Fruit fly (Drosophila melanogaster) whole organism, pupa: ENCODE data around the gene Rai1.

Experiments
- CG10348 ChIP-seq: fragments of 200-800 bp; sonication (Bioruptor generic); IDR thresholded peaks from 2 replicates; pipeline ENCODE4 v1.3.6; 2022; ENCODE audit warnings: missing biosample characterization, missing genetic modification characterization
- CG12605 ChIP-seq: fragments of 200-800 bp; sonication (Bioruptor generic); IDR thresholded peaks from 2 replicates; pipeline ENCODE4 v1.3.6; 2022; ENCODE audit warnings: missing biosample characterization, missing genetic modification characterization
- CG13204 ChIP-seq: fragments of 200-800 bp; sonication (Bioruptor generic); optimal IDR thresholded peaks from 2 replicates; lab custom pipeline; 2018; ENCODE audit warnings: missing biosample characterization, mild to moderate bottlenecking, missing genetic modification characterization, moderate library complexity
- CG14655 ChIP-seq: fragments of 200-800 bp; sonication (Bioruptor generic); optimal IDR thresholded peaks from 3 replicates; lab custom pipeline; 2017; ENCODE audit warnings: mild to moderate bottlenecking, missing biosample characterization, missing genetic modification reagents, missing genetic modification characterization
- CG15710 ChIP-seq: fragments of 200-800 bp; sonication (Bioruptor generic); optimal IDR thresholded peaks from 2 replicates; lab custom pipeline; 2018; ENCODE audit warnings: missing biosample characterization, mild to moderate bottlenecking, missing genetic modification characterization, moderate library complexity
- CG17806 ChIP-seq: fragments of 200-800 bp; sonication (Bioruptor generic); optimal IDR thresholded peaks from 2 replicates; lab custom pipeline; 2018; ENCODE audit warnings: missing biosample characterization, mild to moderate bottlenecking, missing genetic modification characterization, moderate library complexity
- CG32121 ChIP-seq: fragments of 200-800 bp; sonication (Bioruptor generic); IDR thresholded peaks from 2 replicates; pipeline ENCODE4 v1.3.6; 2022; ENCODE audit warnings: missing biosample characterization, missing genetic modification characterization
- CG34367 ChIP-seq: fragments of 200-800 bp; sonication (Bioruptor generic); optimal IDR thresholded peaks from 2 replicates; lab custom pipeline; 2018; ENCODE audit warnings: missing biosample characterization, mild to moderate bottlenecking, missing genetic modification characterization
- CG4496 ChIP-seq: fragments of 200-800 bp; sonication (Bioruptor generic); IDR thresholded peaks from 3 replicates; pipeline ENCODE4 v1.3.6; 2022; ENCODE audit warnings: missing biosample characterization, missing genetic modification characterization
- CG8159 ChIP-seq: fragments of 200-800 bp; sonication (Bioruptor generic); optimal IDR thresholded peaks from 3 replicates; lab custom pipeline; 2018; ENCODE audit warnings: missing biosample characterization, mild to moderate bottlenecking, missing genetic modification characterization, moderate library complexity
- CG8301 ChIP-seq: fragments of 200-800 bp; sonication (Bioruptor generic); optimal IDR thresholded peaks from 2 replicates; lab custom pipeline; 2018; ENCODE audit warnings: missing biosample characterization, mild to moderate bottlenecking, missing genetic modification characterization
- CG9948 ChIP-seq: fragments of 200-800 bp; sonication (Bioruptor generic); optimal IDR thresholded peaks from 2 replicates; lab custom pipeline; 2018; ENCODE audit warnings: missing biosample characterization, mild to moderate bottlenecking, missing genetic modification characterization, moderate library complexity
- D1 ChIP-seq: fragments of 200-800 bp; sonication (Bioruptor generic); optimal IDR thresholded peaks from 2 replicates; lab custom pipeline; 2018; ENCODE audit warnings: missing biosample characterization, mild to moderate bottlenecking, missing genetic modification characterization, moderate library complexity
- EcR ChIP-seq: fragments of 200-800 bp; sonication (Bioruptor generic); optimal IDR thresholded peaks from 3 replicates; lab custom pipeline; 2019; ENCODE audit warnings: missing biosample characterization, missing genetic modification characterization, mild to moderate bottlenecking, moderate library complexity, missing genetic modification reagents
- Ets98B ChIP-seq: fragments of 200-800 bp; sonication (Bioruptor generic); IDR thresholded peaks from 2 replicates; pipeline ENCODE4 v1.3.6; 2022; ENCODE audit warnings: missing biosample characterization, missing genetic modification characterization
- Pif1A ChIP-seq: fragments of 200-800 bp; sonication (Bioruptor generic); optimal IDR thresholded peaks from 3 replicates; lab custom pipeline; 2016; ENCODE audit warnings: missing biosample characterization, missing genetic modification characterization
- Pif1B ChIP-seq: fragments of 200-800 bp; sonication (Bioruptor generic); optimal IDR thresholded peaks from 3 replicates; lab custom pipeline; 2016; ENCODE audit warnings: missing biosample characterization, missing genetic modification characterization
- Snoo ChIP-seq: fragments of 200-800 bp; sonication (Bioruptor generic); optimal IDR thresholded peaks from 3 replicates; lab custom pipeline; 2017; ENCODE audit warnings: missing biosample characterization, mild to moderate bottlenecking, missing genetic modification characterization, inconsistent platforms
- fd96Ca ChIP-seq: fragments of 200-800 bp; sonication (Bioruptor generic); IDR thresholded peaks from 3 replicates; pipeline ENCODE4 v1.3.6; 2022; ENCODE audit warnings: missing biosample characterization, missing genetic modification characterization
- gl ChIP-seq: fragments of 200-800 bp; sonication (Bioruptor generic); optimal IDR thresholded peaks from 2 replicates; lab custom pipeline; 2018; ENCODE audit warnings: missing biosample characterization, mild to moderate bottlenecking, missing genetic modification characterization
- rn ChIP-seq: fragments of 200-800 bp; sonication (Bioruptor generic); IDR thresholded peaks from 2 replicates; pipeline ENCODE4 v1.3.6; 2022; ENCODE audit warnings: missing biosample characterization, missing genetic modification characterization

Gene Rai1

DNA sequence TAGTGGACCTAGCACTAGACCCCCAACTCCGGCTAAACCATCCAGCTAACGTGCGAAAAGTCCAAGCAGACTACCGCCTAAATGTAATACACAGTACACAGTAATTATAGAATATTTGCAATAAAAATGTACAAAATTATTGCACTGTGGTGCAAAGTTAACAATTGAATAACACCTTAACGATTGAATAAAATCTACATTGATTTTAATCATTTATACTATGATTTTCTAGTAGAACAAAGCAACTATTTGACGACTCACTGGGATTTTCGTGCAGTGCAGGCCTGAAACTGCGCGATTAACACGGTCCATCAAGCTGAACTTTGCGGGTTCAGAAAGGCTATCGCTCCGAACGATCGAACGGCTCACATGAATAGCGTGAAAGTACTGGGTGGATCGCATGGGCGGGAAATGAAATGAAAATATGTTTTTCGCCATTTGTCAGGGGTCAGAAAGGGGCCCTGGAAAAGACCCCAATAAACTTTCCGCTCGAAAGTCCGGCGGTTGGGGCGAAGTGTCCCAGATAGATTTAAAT lies 24.9 kb downstream of the Rai1 start:
- no peak for TF ChIP-seq Ets98B (GFP tag; lab: Robert Waterston, UW)
- peak; percentile 12 for TF ChIP-seq CG17806 (tag; lab: Kevin White, UChicago)
- TF ChIP-seq D1 (tag; lab: Kevin White, UChicago): no peak
- TF ChIP-seq CG10348 (GFP tag; lab: Robert Waterston, UW): no peak
- no peak; the same call in 2 of the 3 replicates for TF ChIP-seq CG4496 (GFP tag; lab: Robert Waterston, UW)
- TF ChIP-seq CG8159 (tag; lab: Kevin White, UChicago): peak; percentile 32
- no peak for TF ChIP-seq Snoo (tag; lab: Kevin White, UChicago)
- peak; percentile 21 for TF ChIP-seq Pif1A
- no peak for TF ChIP-seq CG15710 (tag; lab: Kevin White, UChicago)
- TF ChIP-seq CG8301 (tag; lab: Kevin White, UChicago): peak; percentile 36
- TF ChIP-seq CG9948: peak; percentile 12
- TF ChIP-seq Pif1B: no peak
- TF ChIP-seq CG32121 (GFP tag; lab: Robert Waterston, UW): no peak
- no peak for TF ChIP-seq CG12605 (GFP tag; lab: Robert Waterston, UW)
- no peak for TF ChIP-seq EcR (GFP tag; lab: Kevin White, UChicago)
- TF ChIP-seq rn (GFP tag; lab: Robert Waterston, UW): no peak
- peak; percentile 56 for TF ChIP-seq CG14655 (GFP tag; lab: Kevin White, UChicago)
- no peak for TF ChIP-seq gl (tag; lab: Kevin White, UChicago)
- no peak for TF ChIP-seq CG13204 (GFP tag; lab: Kevin White, UChicago)
- no peak for TF ChIP-seq CG34367 (tag; lab: Kevin White, UChicago)
- TF ChIP-seq fd96Ca (GFP tag; lab: Robert Waterston, UW): no peak

DNA sequence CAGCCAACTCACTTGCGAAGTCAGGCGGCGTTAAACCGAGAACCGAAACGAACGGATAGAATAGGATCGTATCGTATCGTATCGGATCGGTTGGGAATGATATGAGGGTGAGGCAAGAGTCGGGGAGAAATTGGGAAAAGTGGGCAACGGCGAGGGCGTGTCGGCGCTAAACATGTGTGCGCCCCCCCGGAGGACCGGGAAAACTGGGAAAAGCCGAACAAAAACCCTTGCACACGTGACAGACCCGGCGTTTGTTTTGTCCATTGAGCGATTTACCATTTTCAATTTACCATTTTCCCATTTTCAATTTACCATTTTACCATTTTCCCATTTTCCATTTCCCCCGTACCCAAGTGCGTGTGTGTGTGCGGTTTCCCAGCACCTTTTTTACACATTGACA lies 28.1 kb downstream of the Rai1 start:
- TF ChIP-seq CG34367 (tag; lab: Kevin White, UChicago) (no peak), fd96Ca (GFP tag; lab: Robert Waterston, UW) (no peak), CG4496 (GFP tag; lab: Robert Waterston, UW) (no peak), CG17806 (tag; lab: Kevin White, UChicago) (no peak), CG13204 (GFP tag; lab: Kevin White, UChicago) (no peak), CG8159 (tag; lab: Kevin White, UChicago) (no peak), Pif1B (no peak), CG8301 (tag; lab: Kevin White, UChicago) (no peak), CG9948 (no peak), CG14655 (GFP tag; lab: Kevin White, UChicago) (no peak)

DNA sequence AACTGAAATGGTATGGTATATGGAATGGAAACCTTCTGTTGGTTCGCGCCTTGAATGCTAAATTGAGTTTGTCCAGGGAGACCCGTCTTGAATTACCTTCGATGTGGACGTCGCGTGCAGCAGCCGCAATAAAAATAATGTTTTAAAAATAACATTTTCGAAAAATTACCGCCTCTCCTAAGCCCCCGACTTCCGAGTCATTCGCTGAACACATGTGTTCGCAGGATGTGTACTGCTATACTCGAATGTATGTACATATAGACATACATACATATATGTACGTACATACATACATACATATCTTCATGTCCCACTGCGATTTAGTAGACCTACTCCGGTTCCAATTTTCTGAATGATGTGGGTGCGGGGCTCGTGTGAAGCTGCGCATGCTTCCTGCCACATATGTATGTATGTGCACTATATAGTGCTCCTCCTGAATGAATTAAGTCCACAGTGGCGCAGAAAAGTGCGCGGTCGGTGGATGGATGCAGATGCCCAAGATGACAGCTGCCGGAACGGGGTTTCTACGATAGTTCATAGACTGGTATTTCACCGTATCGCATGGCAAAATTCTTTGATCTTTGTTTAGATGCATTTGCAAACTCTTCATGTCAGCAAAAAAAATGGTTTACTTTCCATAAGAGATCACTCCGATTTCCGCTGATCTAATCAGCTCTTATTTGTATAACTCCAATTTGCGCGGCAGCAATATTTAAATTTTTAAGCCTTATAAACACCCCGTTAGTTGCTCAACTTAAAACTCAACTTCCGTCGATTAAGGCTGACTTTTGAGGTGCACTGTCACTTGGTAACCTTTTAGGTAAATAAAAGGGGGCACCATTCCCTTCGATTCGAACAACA lies 28.7 kb downstream of the Rai1 start:
- no peak for TF ChIP-seq CG17806 (tag; lab: Kevin White, UChicago)
- TF ChIP-seq CG32121 (GFP tag; lab: Robert Waterston, UW): no peak
- TF ChIP-seq D1 (tag; lab: Kevin White, UChicago): no peak
- TF ChIP-seq Pif1B: no peak
- no peak for TF ChIP-seq Pif1A
- no peak for TF ChIP-seq CG14655 (GFP tag; lab: Kevin White, UChicago)
- TF ChIP-seq Ets98B (GFP tag; lab: Robert Waterston, UW): no peak
- TF ChIP-seq CG8301 (tag; lab: Kevin White, UChicago): no peak
- TF ChIP-seq CG13204 (GFP tag; lab: Kevin White, UChicago): no peak
- no peak for TF ChIP-seq CG4496 (GFP tag; lab: Robert Waterston, UW)
- TF ChIP-seq CG12605 (GFP tag; lab: Robert Waterston, UW): no peak
- TF ChIP-seq EcR (GFP tag; lab: Kevin White, UChicago): no peak
- TF ChIP-seq CG10348 (GFP tag; lab: Robert Waterston, UW): no peak
- no peak for TF ChIP-seq CG15710 (tag; lab: Kevin White, UChicago)
- no peak for TF ChIP-seq gl (tag; lab: Kevin White, UChicago)
- no peak for TF ChIP-seq Snoo (tag; lab: Kevin White, UChicago)
- no peak for TF ChIP-seq CG9948
- no peak for TF ChIP-seq CG34367 (tag; lab: Kevin White, UChicago)
- TF ChIP-seq, all 21 proteins: peak for 0

DNA sequence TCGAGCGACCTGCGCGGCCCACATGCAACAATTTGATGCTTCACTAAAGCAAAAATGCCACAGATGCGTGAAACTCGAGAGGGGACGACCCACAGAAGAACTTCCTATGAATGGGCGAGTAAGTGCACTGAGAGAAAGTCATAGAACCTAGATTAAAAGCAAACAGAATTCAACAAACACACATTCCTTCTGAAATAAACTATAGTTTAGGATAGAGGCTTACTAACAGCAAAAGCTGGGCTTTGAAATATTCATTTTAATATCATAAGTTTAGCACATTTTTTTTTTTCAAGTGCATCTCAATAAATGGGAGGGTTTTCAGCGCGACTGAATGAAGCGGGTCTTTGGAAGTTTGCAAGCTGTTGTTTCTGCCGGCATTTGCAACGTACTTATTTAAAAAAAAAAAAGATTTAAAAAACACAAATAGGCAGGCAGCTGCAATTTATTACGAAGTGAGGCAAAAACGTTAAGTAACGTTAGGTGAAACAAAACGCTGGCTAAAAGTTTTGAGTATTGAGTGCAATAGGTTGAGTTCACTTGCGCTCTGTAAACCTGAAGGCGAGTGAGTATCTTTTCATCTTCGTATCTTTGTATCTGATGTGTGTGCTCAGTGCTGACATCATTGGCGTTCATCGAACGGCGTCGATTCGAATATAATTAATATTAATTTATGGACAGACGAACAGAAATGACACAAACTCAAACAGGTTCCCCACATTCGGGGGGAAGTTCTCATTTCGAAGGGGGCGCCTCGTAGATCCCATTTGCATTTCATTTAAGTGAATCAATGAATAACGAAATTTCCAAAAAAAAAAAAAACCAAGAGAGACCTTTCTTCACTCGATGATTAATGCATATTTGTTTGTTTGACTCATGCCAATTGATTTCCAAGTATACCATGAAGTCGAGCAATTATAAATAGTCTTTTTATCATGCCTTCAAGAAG lies 30.0 kb downstream of the Rai1 start:
- TF ChIP-seq CG8301 (tag; lab: Kevin White, UChicago) (peak; percentile 58), CG9948 (no peak), Ets98B (GFP tag; lab: Robert Waterston, UW) (peak; percentile 77), CG14655 (GFP tag; lab: Kevin White, UChicago) (peak; percentile 66), CG34367 (tag; lab: Kevin White, UChicago) (peak; percentile 22), CG4496 (GFP tag; lab: Robert Waterston, UW) (peak; percentile 89), Pif1A (peak; percentile 67), CG17806 (tag; lab: Kevin White, UChicago) (peak; percentile 70), EcR (GFP tag; lab: Kevin White, UChicago) (no peak), fd96Ca (GFP tag; lab: Robert Waterston, UW) (peak; percentile 84), CG15710 (tag; lab: Kevin White, UChicago) (peak; percentile 37), rn (GFP tag; lab: Robert Waterston, UW) (peak; percentile 36; the same call in 1 of the 2 replicates), CG13204 (GFP tag; lab: Kevin White, UChicago) (no peak), D1 (tag; lab: Kevin White, UChicago) (no peak), CG8159 (tag; lab: Kevin White, UChicago) (peak; percentile 68), CG12605 (GFP tag; lab: Robert Waterston, UW) (peak; percentile 68; the same call in 1 of the 2 replicates), Pif1B (peak; percentile 75), Snoo (tag; lab: Kevin White, UChicago) (peak; percentile 32), CG32121 (GFP tag; lab: Robert Waterston, UW) (peak; percentile 57), CG10348 (GFP tag; lab: Robert Waterston, UW) (no peak), gl (tag; lab: Kevin White, UChicago) (no peak)
